Worm (Caenorhabditis elegans) whole organism, L4 larva: ENCODE results near the gene timp-1.

Experiments
- F10B5.3 ChIP-seq: sonication (generic microtip); optimal IDR thresholded peaks from 2 replicates; lab custom pipeline; 2016; ENCODE audit warnings: mild to moderate bottlenecking, missing genetic modification characterization, missing compliant biosample characterization
- F37D6.2 ChIP-seq: sonication (generic microtip); optimal IDR thresholded peaks from 2 replicates; lab custom pipeline; 2016; ENCODE audit warnings: mild to moderate bottlenecking, missing genetic modification characterization, missing compliant biosample characterization
- F44E2.7 ChIP-seq: fragments of 200-800 bp; sonication (Bioruptor generic); IDR thresholded peaks from 2 replicates; pipeline ENCODE4 v2.1.2; 2022; ENCODE audit warnings: missing genetic modification characterization, missing compliant biosample characterization
- R02D3.7 ChIP-seq: fragments of 150-350 bp; sonication (generic microtip); optimal IDR thresholded peaks from 3 replicates; lab custom pipeline; 2014; ENCODE audit warnings: missing biosample characterization, missing genetic modification characterization
- Y5F2A.4 ChIP-seq: fragments of 200-800 bp; sonication (Bioruptor generic); optimal IDR thresholded peaks from 2 replicates; lab custom pipeline; 2018; ENCODE audit warnings: mild to moderate bottlenecking, missing genetic modification characterization, missing compliant biosample characterization
- ZK337.2 ChIP-seq: fragments of 200-800 bp; sonication (Bioruptor generic); IDR thresholded peaks from 2 replicates; pipeline ENCODE4 v1.3.6; 2022; ENCODE audit warnings: missing genetic modification reagents, missing genetic modification characterization, missing compliant biosample characterization
- aha-1 ChIP-seq: fragments of 150-350 bp; peaks from one replicate; lab custom pipeline; 2014; ENCODE audit warnings: missing biosample characterization, missing genetic modification characterization
- ceh-62 ChIP-seq: sonication (generic microtip); optimal IDR thresholded peaks from 2 replicates; lab custom pipeline; 2017; ENCODE audit warnings: missing biosample characterization, missing genetic modification characterization
- ctbp-1 ChIP-seq: fragments of 200-800 bp; sonication (Bioruptor generic); IDR thresholded peaks from 2 replicates; pipeline ENCODE4 v1.3.6; 2022; ENCODE audit warnings: missing genetic modification reagents, missing genetic modification characterization, missing compliant biosample characterization
- daf-16 ChIP-seq, 3 experiments: sonication (generic microtip); optimal IDR thresholded peaks; 2 replicates each; lab custom pipeline; 2016 to 2017; ENCODE audit warnings: missing genetic modification characterization in 3 of 3, missing genetic modification reagents in 3 of 3, mild to moderate bottlenecking in 2 of 3, missing compliant biosample characterization in 2 of 3, missing biosample characterization in 1 of 3, moderate library complexity in 1 of 3
- daf-19 ChIP-seq: fragments of 200-800 bp; sonication (Bioruptor generic); conservative IDR thresholded peaks from 2 replicates; pipeline ENCODE4 v1.3.6; 2022; ENCODE audit warnings: missing genetic modification characterization, missing compliant biosample characterization
- daf-8 ChIP-seq: fragments of 200-800 bp; sonication (Bioruptor generic); IDR thresholded peaks from 2 replicates; pipeline ENCODE4 v1.3.6; 2022; ENCODE audit warnings: missing genetic modification characterization, missing compliant biosample characterization
- dmd-6 ChIP-seq: fragments of 200-800 bp; sonication (Bioruptor generic); IDR thresholded peaks from 2 replicates; pipeline ENCODE4 v1.3.6; 2022; ENCODE audit warnings: missing genetic modification reagents, missing genetic modification characterization, missing compliant biosample characterization
- dmd-8 ChIP-seq: fragments of 200-800 bp; sonication (Bioruptor generic); IDR thresholded peaks from 2 replicates; pipeline ENCODE4 v1.3.6; 2022; ENCODE audit warnings: missing genetic modification characterization, missing compliant biosample characterization
- dmd-9 ChIP-seq: fragments of 200-800 bp; sonication (Bioruptor generic); IDR thresholded peaks from 2 replicates; pipeline ENCODE4 v1.3.6; 2022; ENCODE audit warnings: missing genetic modification reagents, missing genetic modification characterization, missing compliant biosample characterization
- dve-1 ChIP-seq: sonication (generic microtip); optimal IDR thresholded peaks from 2 replicates; lab custom pipeline; 2017; ENCODE audit warnings: antibody characterized with exemption, mild to moderate bottlenecking, missing genetic modification characterization, missing compliant biosample characterization; ENCODE audit not compliant: insufficient read depth
- fkh-10 ChIP-seq: fragments of 150-350 bp; optimal IDR thresholded peaks from 2 replicates; lab custom pipeline; 2014; ENCODE audit warnings: missing biosample characterization, missing genetic modification reagents, missing genetic modification characterization
- gei-8 ChIP-seq: fragments of 200-800 bp; sonication (Bioruptor generic); optimal IDR thresholded peaks from 2 replicates; lab custom pipeline; 2018; ENCODE audit warnings: mild to moderate bottlenecking, missing genetic modification characterization, missing compliant biosample characterization
- hif-1 ChIP-seq, 2 experiments: sonication (generic microtip); optimal IDR thresholded peaks; 2 replicates each; lab custom pipeline; 2016 to 2017; ENCODE audit warnings: missing compliant biosample characterization in 2 of 2, missing genetic modification characterization in 2 of 2, missing genetic modification reagents in 2 of 2, missing genotype in 2 of 2, mild to moderate bottlenecking in 1 of 2
- hlh-11 ChIP-seq: fragments of 200-800 bp; sonication (Bioruptor generic); optimal IDR thresholded peaks from 2 replicates; lab custom pipeline; 2018; ENCODE audit warnings: mild to moderate bottlenecking, missing genetic modification characterization, missing compliant biosample characterization
- hlh-30 ChIP-seq: sonication (generic microtip); optimal IDR thresholded peaks from 2 replicates; lab custom pipeline; 2017; ENCODE audit warnings: antibody characterized with exemption, mild to moderate bottlenecking, missing genetic modification characterization, missing compliant biosample characterization; ENCODE audit not compliant: insufficient read depth
- lim-7 ChIP-seq: fragments of 200-800 bp; sonication (Bioruptor generic); IDR thresholded peaks from 2 replicates; pipeline ENCODE4 v1.3.6; 2022; ENCODE audit warnings: missing genetic modification characterization, missing compliant biosample characterization
- lin-1 ChIP-seq: fragments of 200-800 bp; sonication (Bioruptor generic); IDR thresholded peaks from 2 replicates; pipeline ENCODE4 v1.3.6; 2022; ENCODE audit warnings: missing genetic modification reagents, missing genetic modification characterization, missing compliant biosample characterization
- lin-13 ChIP-seq: fragments of 150-350 bp; optimal IDR thresholded peaks from 2 replicates; lab custom pipeline; 2014; ENCODE audit warnings: missing biosample characterization, missing genetic modification reagents, missing genetic modification characterization
- lin-38 ChIP-seq: fragments of 200-800 bp; sonication (Bioruptor generic); IDR thresholded peaks from 2 replicates; pipeline ENCODE4 v1.3.6; 2022; ENCODE audit warnings: missing genetic modification reagents, missing genetic modification characterization, missing compliant biosample characterization
- lin-39 ChIP-seq: fragments of 150-350 bp; optimal IDR thresholded peaks from 2 replicates; lab custom pipeline; 2014; ENCODE audit warnings: missing biosample characterization, missing genetic modification reagents, missing genetic modification characterization
- lir-3 ChIP-seq: sonication (generic microtip); optimal IDR thresholded peaks from 2 replicates; lab custom pipeline; 2016; ENCODE audit warnings: mild to moderate bottlenecking, missing genetic modification characterization, missing compliant biosample characterization
- madf-5 ChIP-seq, 2 experiments: fragments of 200-800 bp; sonication (Bioruptor generic); IDR thresholded peaks; 2 replicates each; pipeline ENCODE4 v1.3.6; 2022; ENCODE audit warnings: missing compliant biosample characterization in 2 of 2, missing genetic modification characterization in 2 of 2
- madf-9 ChIP-seq: fragments of 200-800 bp; sonication (Bioruptor generic); conservative IDR thresholded peaks from 2 replicates; pipeline ENCODE4 v1.3.6; 2022; ENCODE audit warnings: missing genetic modification reagents, missing genetic modification characterization, missing compliant biosample characterization
- mdl-1 ChIP-seq, 2 experiments: fragments of 150-350 bp in 1 of 2; sonication (generic microtip) in 1 of 2; optimal IDR thresholded peaks; 2 replicates each; lab custom pipeline; 2014 to 2017; ENCODE audit warnings: missing biosample characterization in 2 of 2, missing genetic modification characterization in 2 of 2
- mes-2 ChIP-seq: sonication (generic microtip); optimal IDR thresholded peaks from 2 replicates; lab custom pipeline; 2016; ENCODE audit warnings: missing genotype, mild to moderate bottlenecking, missing genetic modification characterization, missing compliant biosample characterization; ENCODE audit not compliant: poor library complexity, severe bottlenecking
- nhr-10 ChIP-seq: fragments of 150-350 bp; optimal IDR thresholded peaks from 2 replicates; lab custom pipeline; 2014; ENCODE audit warnings: missing biosample characterization, missing genetic modification characterization
- nhr-25 ChIP-seq: sonication (generic microtip); optimal IDR thresholded peaks from 2 replicates; lab custom pipeline; 2017; ENCODE audit warnings: missing genetic modification characterization, mild to moderate bottlenecking, missing compliant biosample characterization, antibody characterized with exemption, moderate library complexity, borderline replicate concordance; ENCODE audit not compliant: insufficient read depth
- nhr-28 ChIP-seq: fragments of 150-350 bp; optimal IDR thresholded peaks from 2 replicates; lab custom pipeline; 2014; ENCODE audit warnings: missing biosample characterization, missing genetic modification characterization
- nhr-41 ChIP-seq: fragments of 200-800 bp; sonication (Bioruptor generic); IDR thresholded peaks from 2 replicates; pipeline ENCODE4 v1.3.6; 2022; ENCODE audit warnings: missing genetic modification reagents, missing genetic modification characterization, missing compliant biosample characterization
- nhr-42 ChIP-seq: fragments of 200-800 bp; sonication (Bioruptor generic); IDR thresholded peaks from 2 replicates; pipeline ENCODE4 v1.3.6; 2022; ENCODE audit warnings: missing genetic modification characterization, missing compliant biosample characterization
- nhr-76 ChIP-seq: fragments of 150-350 bp; optimal IDR thresholded peaks from 2 replicates; lab custom pipeline; 2014; ENCODE audit warnings: missing biosample characterization, missing genetic modification characterization
- rbr-2 ChIP-seq: sonication (generic microtip); optimal IDR thresholded peaks from 2 replicates; lab custom pipeline; 2016; ENCODE audit warnings: missing genotype, missing genetic modification characterization, missing compliant biosample characterization
- saeg-2 ChIP-seq: fragments of 200-800 bp; sonication (Bioruptor generic); IDR thresholded peaks from 2 replicates; pipeline ENCODE4 v1.3.6; 2022; ENCODE audit warnings: missing genetic modification reagents, missing genetic modification characterization, missing compliant biosample characterization
- set-16 ChIP-seq: fragments of 200-800 bp; sonication (Bioruptor generic); IDR thresholded peaks from 2 replicates; pipeline ENCODE4 v1.3.6; 2022; ENCODE audit warnings: missing genetic modification reagents, missing genetic modification characterization, missing compliant biosample characterization
- skn-1 ChIP-seq: fragments of 150-350 bp; optimal IDR thresholded peaks from 2 replicates; lab custom pipeline; 2014; ENCODE audit warnings: missing biosample characterization, missing genetic modification characterization
- snpc-4 ChIP-seq: fragments of 150-350 bp; optimal IDR thresholded peaks from 2 replicates; lab custom pipeline; 2014; ENCODE audit warnings: missing biosample characterization, missing genetic modification characterization
- spr-1 ChIP-seq: sonication (generic microtip); optimal IDR thresholded peaks from 2 replicates; lab custom pipeline; 2016; ENCODE audit warnings: mild to moderate bottlenecking, missing genetic modification characterization, missing compliant biosample characterization
- spr-3 ChIP-seq: fragments of 200-800 bp; sonication (Bioruptor generic); optimal IDR thresholded peaks from 2 replicates; lab custom pipeline; 2018; ENCODE audit warnings: mild to moderate bottlenecking, missing genetic modification characterization, missing compliant biosample characterization
- tra-1 ChIP-seq: fragments of 200-800 bp; sonication (Bioruptor generic); IDR thresholded peaks from 2 replicates; pipeline ENCODE4 v1.3.6; 2022; ENCODE audit warnings: missing genetic modification reagents, missing genetic modification characterization, missing compliant biosample characterization
- zag-1 ChIP-seq: fragments of 150-350 bp; optimal IDR thresholded peaks from 2 replicates; lab custom pipeline; 2014; ENCODE audit warnings: missing biosample characterization, missing genetic modification characterization
- ztf-7 ChIP-seq: fragments of 150-350 bp; optimal IDR thresholded peaks from 2 replicates; lab custom pipeline; 2014; ENCODE audit warnings: missing biosample characterization, missing genetic modification characterization

timp-1 gene

ce11 chrV:8217118-8217517, 10.1 kb downstream of the timp-1 start (continued):
- TF ChIP-seq hlh-11 (tag; lab: Kevin White, UChicago) (peak; percentile 63), dve-1 (tag; lab: Kevin White, UChicago) (peak; percentile 45), nhr-28 (peak; percentile 25), daf-16 (GFP tag; optimal IDR thresholded peaks at IDR 0.05; lab: Kevin White, UChicago) (no peak), daf-16 (tag; optimal IDR thresholded peaks at IDR 0.05; lab: Kevin White, UChicago) (peak; percentile 60), nhr-42 (GFP tag; lab: Robert Waterston, UW) (no peak), lim-7 (GFP tag; lab: Robert Waterston, UW) (no peak), madf-9 (GFP tag; lab: Robert Waterston, UW) (no peak), rbr-2 (tag; lab: Kevin White, UChicago) (no peak), hif-1 (tag; optimal IDR thresholded peaks at IDR 0.05; lab: Kevin White, UChicago) (peak in 1 of 2 experiments; percentile 23), set-16 (GFP tag; lab: Robert Waterston, UW) (no peak), F10B5.3 (tag; lab: Kevin White, UChicago) (no peak), tra-1 (peak; percentile 53; the same call in 1 of the 2 replicates), dmd-6 (GFP tag; lab: Robert Waterston, UW) (peak; percentile 81)

ce11 chrV:8217661-8218265, 10.7 kb downstream of the timp-1 start, which contains the start of gene K07C11.8:
Gene K07C11.8 (minus strand): TSS chrV:8217884.
- TF ChIP-seq hlh-11 (tag; lab: Kevin White, UChicago) (peak; percentile 71), lir-3 (no peak), spr-3 (no peak), F44E2.7 (no peak), nhr-41 (GFP tag; lab: Robert Waterston, UW) (no peak), snpc-4 (tag; lab: Kevin White, UChicago) (no peak), dmd-8 (GFP tag; lab: Robert Waterston, UW) (no peak), lim-7 (GFP tag; lab: Robert Waterston, UW) (no peak), spr-1 (no peak), daf-19 (GFP tag; lab: Robert Waterston, UW) (no peak), nhr-76 (tag; lab: Kevin White, UChicago) (no peak), mes-2 (tag; lab: Kevin White, UChicago) (no peak), skn-1 (tag; lab: Kevin White, UChicago) (no peak), hif-1 (tag; optimal IDR thresholded peaks at IDR 0.05; lab: Kevin White, UChicago) (no peak), ztf-7 (tag; lab: Kevin White, UChicago) (no peak), zag-1 (no peak), daf-8 (GFP tag; lab: Robert Waterston, UW) (no peak), lin-38 (no peak), R02D3.7 (tag; lab: Kevin White, UChicago) (no peak), dmd-6 (GFP tag; lab: Robert Waterston, UW) (peak; percentile 78), set-16 (GFP tag; lab: Robert Waterston, UW) (no peak), lin-13 (GFP tag; lab: Kevin White, UChicago) (no peak), lin-39 (tag; lab: Kevin White, UChicago) (no peak), madf-5 (GFP tag; IDR thresholded peaks at IDR 0.05; lab: Robert Waterston, UW) (no peak), nhr-25 (tag; lab: Kevin White, UChicago) (no peak), nhr-42 (GFP tag; lab: Robert Waterston, UW) (no peak), hlh-30 (peak; percentile 7), ctbp-1 (GFP tag; lab: Robert Waterston, UW) (no peak), dve-1 (tag; lab: Kevin White, UChicago) (peak; percentile 25), gei-8 (GFP tag; lab: Kevin White, UChicago) (no peak), ceh-62 (tag; lab: Kevin White, UChicago) (no peak), ZK337.2 (GFP tag; lab: Robert Waterston, UW) (no peak), Y5F2A.4 (GFP tag; lab: Kevin White, UChicago) (no peak), lin-1 (GFP tag; lab: Robert Waterston, UW) (peak; percentile 14; the same call in 1 of the 2 replicates), saeg-2 (no peak), nhr-10 (tag; lab: Kevin White, UChicago) (no peak), mdl-1 (tag; optimal IDR thresholded peaks at IDR 0.05; lab: Kevin White, UChicago) (no peak), fkh-10 (peak; percentile 23), dmd-9 (GFP tag; lab: Robert Waterston, UW) (no peak), aha-1 (peak; percentile 44), F37D6.2 (no peak)
